Worm (Caenorhabditis elegans) whole organism, mixed stage, embryonic: ENCODE results near the gene col-101.

Source experiments
- M03D4.4 ChIP-seq: sonication (generic microtip); optimal IDR thresholded peaks from 2 replicates; lab custom pipeline; 2017; ENCODE audit warnings: mild to moderate bottlenecking, missing genetic modification characterization, missing compliant biosample characterization
- ceh-83 ChIP-seq: fragments of 200-800 bp; sonication (Bioruptor generic); optimal IDR thresholded peaks from 2 replicates; lab custom pipeline; 2018; ENCODE audit warnings: mild to moderate bottlenecking, missing genetic modification characterization, missing compliant biosample characterization
- ces-1 ChIP-seq: fragments of 150-350 bp; optimal IDR thresholded peaks from 2 replicates; lab custom pipeline; 2014; ENCODE audit warnings: missing biosample characterization, missing genetic modification reagents, missing genetic modification characterization
- cnd-1 ChIP-seq: fragments of 200-800 bp; sonication (Bioruptor generic); optimal IDR thresholded peaks from 2 replicates; lab custom pipeline; 2018; ENCODE audit warnings: mild to moderate bottlenecking, missing genetic modification characterization, missing compliant biosample characterization
- elt-1 ChIP-seq: sonication (generic microtip); optimal IDR thresholded peaks from 2 replicates; lab custom pipeline; 2017; ENCODE audit warnings: missing genetic modification characterization, mild to moderate bottlenecking, missing compliant biosample characterization, antibody characterized with exemption, moderate library complexity, borderline replicate concordance; ENCODE audit not compliant: insufficient read depth
- elt-3 ChIP-seq: fragments of 150-350 bp; optimal IDR thresholded peaks from 2 replicates; lab custom pipeline; 2014; ENCODE audit warnings: missing biosample characterization, missing genetic modification characterization
- flh-1 ChIP-seq: fragments of 200-800 bp; sonication (Bioruptor generic); optimal IDR thresholded peaks from 2 replicates; lab custom pipeline; 2018; ENCODE audit warnings: mild to moderate bottlenecking, missing genetic modification characterization, moderate library complexity, missing compliant biosample characterization
- ham-2 ChIP-seq: fragments of 200-800 bp; sonication (Bioruptor generic); optimal IDR thresholded peaks from 2 replicates; lab custom pipeline; 2018; ENCODE audit warnings: mild to moderate bottlenecking, missing genetic modification characterization, missing compliant biosample characterization
- hlh-1 ChIP-seq: fragments of 150-350 bp; optimal IDR thresholded peaks from 2 replicates; lab custom pipeline; 2014; ENCODE audit warnings: missing biosample characterization, missing genetic modification reagents, missing genetic modification characterization
- lin-13 ChIP-seq: fragments of 150-350 bp; optimal IDR thresholded peaks from 2 replicates; lab custom pipeline; 2014; ENCODE audit warnings: missing biosample characterization, missing genetic modification characterization
- lsy-2 ChIP-seq: fragments of 150-350 bp; optimal IDR thresholded peaks from 2 replicates; lab custom pipeline; 2014; ENCODE audit warnings: missing biosample characterization, missing genetic modification characterization
- mab-5 ChIP-seq: fragments of 150-350 bp; optimal IDR thresholded peaks from 2 replicates; lab custom pipeline; 2014; ENCODE audit warnings: missing biosample characterization, missing genetic modification characterization
- nhr-12 ChIP-seq: fragments of 150-350 bp; optimal IDR thresholded peaks from 2 replicates; lab custom pipeline; 2014; ENCODE audit warnings: missing biosample characterization, missing genetic modification characterization
- nhr-2 ChIP-seq: fragments of 150-350 bp; optimal IDR thresholded peaks from 2 replicates; lab custom pipeline; 2014; ENCODE audit warnings: missing biosample characterization, missing genetic modification characterization
- nhr-28 ChIP-seq: fragments of 150-350 bp; optimal IDR thresholded peaks from 2 replicates; lab custom pipeline; 2014; ENCODE audit warnings: missing biosample characterization, missing genetic modification characterization
- pha-4 ChIP-seq: fragments of 150-350 bp; optimal IDR thresholded peaks from 2 replicates; lab custom pipeline; 2018; ENCODE audit warnings: missing biosample characterization, missing genetic modification reagents, missing genetic modification characterization
- snpc-4 ChIP-seq: fragments of 150-350 bp; optimal IDR thresholded peaks from 2 replicates; lab custom pipeline; 2014; ENCODE audit warnings: missing biosample characterization, missing genetic modification characterization
- unc-120 ChIP-seq: sonication (generic microtip); optimal IDR thresholded peaks from 2 replicates; lab custom pipeline; 2017; ENCODE audit warnings: missing genetic modification characterization, missing compliant biosample characterization; ENCODE audit not compliant: poor library complexity, severe bottlenecking
- unc-39 ChIP-seq: fragments of 150-350 bp; optimal IDR thresholded peaks from 2 replicates; lab custom pipeline; 2014; ENCODE audit warnings: missing biosample characterization, missing genetic modification characterization

col-101 gene

DNA sequence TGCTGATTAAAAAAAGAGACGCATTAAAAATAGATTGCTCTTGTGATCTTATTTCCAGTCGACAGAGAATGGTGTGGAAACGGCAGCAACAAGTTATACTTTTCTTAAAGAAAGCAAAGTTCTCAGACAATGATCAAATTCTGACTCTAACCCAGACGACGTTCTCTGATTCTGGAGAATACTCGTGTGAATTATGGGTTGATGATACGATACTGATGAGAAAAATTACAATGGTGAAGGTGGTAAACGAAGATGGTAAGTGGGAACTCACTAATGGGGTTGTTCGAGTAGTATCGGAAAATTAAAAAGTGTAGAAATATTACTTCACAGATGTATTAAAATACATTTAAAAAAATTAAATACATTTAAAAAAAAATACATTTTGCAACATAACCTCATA is 48.5 kb downstream of the col-101 start:
- TF ChIP-seq M03D4.4 (tag; lab: Kevin White, UChicago) = no peak
- no peak for TF ChIP-seq pha-4 (tag; lab: Kevin White, UChicago)
- TF ChIP-seq snpc-4 (tag; lab: Kevin White, UChicago) = no peak
- no peak for TF ChIP-seq cnd-1
- TF ChIP-seq mab-5 (tag; lab: Kevin White, UChicago) = no peak
- TF ChIP-seq ham-2 (GFP tag; lab: Kevin White, UChicago) = no peak
- no peak for TF ChIP-seq hlh-1 (tag; lab: Kevin White, UChicago)
- no peak for TF ChIP-seq elt-1 (tag; lab: Kevin White, UChicago)
- no peak for TF ChIP-seq nhr-12
- TF ChIP-seq lin-13 = no peak
- no peak for TF ChIP-seq flh-1 (GFP tag; lab: Kevin White, UChicago)
- no peak for TF ChIP-seq unc-120 (tag; lab: Kevin White, UChicago)
- TF ChIP-seq ceh-83 (GFP tag; lab: Kevin White, UChicago) = no peak
- TF ChIP-seq unc-39 (tag; lab: Kevin White, UChicago) = no peak
- TF ChIP-seq lsy-2 (tag; lab: Kevin White, UChicago) = no peak
- TF ChIP-seq ces-1 = no peak
- TF ChIP-seq elt-3 (tag; lab: Kevin White, UChicago) = no peak
- no peak for TF ChIP-seq nhr-2
- TF ChIP-seq nhr-28 (tag; lab: Kevin White, UChicago) = no peak
